Fruit fly (Drosophila melanogaster) whole organism, embryonic: ENCODE data around the gene DIP2.

Source experiments
- CG10267 ChIP-seq: fragments of 200-800 bp; sonication (Bioruptor generic); optimal IDR thresholded peaks from 2 replicates; lab custom pipeline; 2018; ENCODE audit warnings: missing biosample characterization, mild to moderate bottlenecking, missing genetic modification characterization, moderate library complexity
- CG11247 ChIP-seq: fragments of 200-800 bp; sonication (Bioruptor generic); IDR thresholded peaks from 2 replicates; pipeline ENCODE4 v1.3.6; 2022; ENCODE audit warnings: missing biosample characterization, missing genetic modification characterization
- CG1233 ChIP-seq: fragments of 200-800 bp; sonication (Bioruptor generic); optimal IDR thresholded peaks from 4 replicates; lab custom pipeline; 2018; ENCODE audit warnings: missing biosample characterization, mild to moderate bottlenecking, missing genetic modification characterization
- CG13775 ChIP-seq: fragments of 200-800 bp; sonication (Bioruptor generic); optimal IDR thresholded peaks from 3 replicates; lab custom pipeline; 2017; ENCODE audit warnings: missing biosample characterization, mild to moderate bottlenecking, missing genetic modification characterization
- CG15696 ChIP-seq: fragments of 200-800 bp; sonication (Bioruptor generic); optimal IDR thresholded peaks from 2 replicates; lab custom pipeline; 2019; ENCODE audit warnings: missing biosample characterization, mild to moderate bottlenecking, missing genetic modification characterization, moderate library complexity
- CG1603 ChIP-seq: fragments of 200-800 bp; sonication (Bioruptor generic); optimal IDR thresholded peaks from 2 replicates; lab custom pipeline; 2019; ENCODE audit warnings: missing biosample characterization, mild to moderate bottlenecking, missing genetic modification characterization, moderate library complexity
- CG18599 ChIP-seq: fragments of 200-800 bp; sonication (Bioruptor generic); optimal IDR thresholded peaks from 3 replicates; lab custom pipeline; 2017; ENCODE audit warnings: missing biosample characterization, missing genetic modification characterization, mild to moderate bottlenecking, moderate library complexity, missing genetic modification reagents
- CG43689 ChIP-seq: fragments of 200-800 bp; sonication (Bioruptor generic); IDR thresholded peaks from 2 replicates; pipeline ENCODE4 v1.3.6; 2022; ENCODE audit warnings: missing biosample characterization, missing genetic modification characterization
- CG4854 ChIP-seq: fragments of 200-800 bp; sonication (Bioruptor generic); optimal IDR thresholded peaks from 2 replicates; lab custom pipeline; 2016; ENCODE audit warnings: missing biosample characterization, missing genetic modification characterization, inconsistent platforms
- CG5953 ChIP-seq: fragments of 200-800 bp; sonication (Bioruptor generic); IDR thresholded peaks from 2 replicates; pipeline ENCODE4 v1.3.6; 2022; ENCODE audit warnings: missing biosample characterization, missing genetic modification characterization
- CG6654 ChIP-seq: fragments of 200-800 bp; sonication (Bioruptor generic); optimal IDR thresholded peaks from 2 replicates; lab custom pipeline; 2017; ENCODE audit warnings: missing biosample characterization, mild to moderate bottlenecking, missing genetic modification characterization
- CG6689 ChIP-seq: fragments of 200-800 bp; sonication (Bioruptor generic); IDR thresholded peaks from 2 replicates; pipeline ENCODE4 v1.3.6; 2022; ENCODE audit warnings: missing biosample characterization, missing genetic modification characterization
- CG7963 ChIP-seq: fragments of 200-800 bp; sonication (Bioruptor generic); IDR thresholded peaks from 3 replicates; pipeline ENCODE4 v1.3.6; 2022; ENCODE audit warnings: missing biosample characterization, missing genetic modification characterization; ENCODE audit not compliant: partially characterized antibody
- CG8281 ChIP-seq: fragments of 200-800 bp; sonication (Bioruptor generic); optimal IDR thresholded peaks from 2 replicates; lab custom pipeline; 2018; ENCODE audit warnings: missing biosample characterization, mild to moderate bottlenecking, missing genetic modification characterization, moderate library complexity
- CG8290 ChIP-seq, 3 experiments: fragments of 200-800 bp; sonication (Bioruptor generic); optimal IDR thresholded peaks; 2 replicates each; lab custom pipeline; 2016 to 2019; ENCODE audit warnings: missing biosample characterization in 3 of 3, missing genetic modification characterization in 3 of 3, mild to moderate bottlenecking in 2 of 3, moderate library complexity in 1 of 3
- CG8944 ChIP-seq: fragments of 200-800 bp; sonication (Bioruptor generic); optimal IDR thresholded peaks from 3 replicates; lab custom pipeline; 2016; ENCODE audit warnings: missing biosample characterization, missing genetic modification characterization
- CG9437 ChIP-seq: fragments of 200-800 bp; sonication (Bioruptor generic); optimal IDR thresholded peaks from 2 replicates; lab custom pipeline; 2018; ENCODE audit warnings: missing biosample characterization, mild to moderate bottlenecking, missing genetic modification characterization
- CG9727 ChIP-seq: fragments of 200-800 bp; sonication (Bioruptor generic); optimal IDR thresholded peaks from 3 replicates; lab custom pipeline; 2017; ENCODE audit warnings: missing biosample characterization, mild to moderate bottlenecking, missing genetic modification characterization
- Eip74EF ChIP-seq, 2 experiments: fragments of 200-800 bp in 1 of 2; fragments of >200 bp in 1 of 2; sonication (Bioruptor generic) in 1 of 2; optimal IDR thresholded peaks; 2 replicates each; lab custom pipeline; 2017 to 2019; ENCODE audit warnings: missing biosample characterization in 2 of 2, missing genetic modification characterization in 2 of 2, mild to moderate bottlenecking in 1 of 2, moderate library complexity in 1 of 2
- Ets65A ChIP-seq: fragments of 200-800 bp; sonication (Bioruptor generic); peaks from one replicate; lab custom pipeline; 2016; ENCODE audit warnings: missing biosample characterization, missing genetic modification characterization
- Hr39 ChIP-seq: fragments of >200 bp; optimal IDR thresholded peaks from 2 replicates; lab custom pipeline; 2017
- Med ChIP-seq: fragments of 200-800 bp; sonication (Bioruptor generic); peaks from one replicate; lab custom pipeline; 2016; ENCODE audit warnings: missing biosample characterization, missing genetic modification characterization, mild to moderate bottlenecking, inconsistent platforms, moderate library complexity
- Neu2 ChIP-seq: fragments of 200-800 bp; sonication (Bioruptor generic); optimal IDR thresholded peaks from 3 replicates; lab custom pipeline; 2016; ENCODE audit warnings: missing biosample characterization, missing genetic modification characterization, borderline replicate concordance
- Oli ChIP-seq: fragments of 200-800 bp; sonication (Bioruptor generic); optimal IDR thresholded peaks from 2 replicates; lab custom pipeline; 2018; ENCODE audit warnings: missing biosample characterization, mild to moderate bottlenecking, missing genetic modification characterization, moderate library complexity
- TFAM ChIP-seq: fragments of 200-800 bp; sonication (Bioruptor generic); optimal IDR thresholded peaks from 2 replicates; lab custom pipeline; 2017; ENCODE audit warnings: missing biosample characterization, missing genetic modification characterization, inconsistent platforms
- ase ChIP-seq: fragments of 200-800 bp; sonication (Bioruptor generic); IDR thresholded peaks from 3 replicates; pipeline ENCODE4 v1.3.6; 2022; ENCODE audit warnings: missing biosample characterization, missing genetic modification characterization
- crp ChIP-seq, 2 experiments: fragments of 200-800 bp; sonication (Bioruptor generic); optimal IDR thresholded peaks; 2 replicates in 1 of 2; 3 replicates in 1 of 2; lab custom pipeline; 2017; ENCODE audit warnings: missing biosample characterization in 2 of 2, missing genetic modification characterization in 2 of 2, mild to moderate bottlenecking in 1 of 2, moderate library complexity in 1 of 2
- dysf ChIP-seq: fragments of 200-800 bp; sonication (Bioruptor generic); IDR thresholded peaks from 3 replicates; pipeline ENCODE4 v1.3.6; 2022; ENCODE audit warnings: missing biosample characterization, missing genetic modification characterization
- ems ChIP-seq: fragments of 200-800 bp; sonication (Bioruptor generic); optimal IDR thresholded peaks from 3 replicates; lab custom pipeline; 2016; ENCODE audit warnings: missing biosample characterization, missing genetic modification characterization
- grau ChIP-seq: fragments of 200-800 bp; optimal IDR thresholded peaks from 3 replicates; lab custom pipeline; 2019; ENCODE audit warnings: missing biosample characterization, mild to moderate bottlenecking, missing genetic modification characterization, moderate library complexity
- hbn ChIP-seq: fragments of 200-800 bp; sonication (Bioruptor generic); IDR thresholded peaks from 2 replicates; pipeline ENCODE4 v1.3.6; 2022; ENCODE audit warnings: missing biosample characterization, missing genetic modification characterization; ENCODE audit not compliant: partially characterized antibody
- her ChIP-seq: fragments of 200-800 bp; sonication (Bioruptor generic); optimal IDR thresholded peaks from 2 replicates; lab custom pipeline; 2016; ENCODE audit warnings: missing biosample characterization, missing genetic modification characterization
- lbe ChIP-seq: fragments of 200-800 bp; sonication (Bioruptor generic); optimal IDR thresholded peaks from 2 replicates; lab custom pipeline; 2016; ENCODE audit warnings: missing biosample characterization, mild to moderate bottlenecking, missing genetic modification characterization
- nmo ChIP-seq: fragments of 200-800 bp; sonication (Bioruptor generic); optimal IDR thresholded peaks from 2 replicates; lab custom pipeline; 2018; ENCODE audit warnings: missing biosample characterization, mild to moderate bottlenecking, missing genetic modification characterization, moderate library complexity
- odd ChIP-seq: fragments of 200-800 bp; sonication (Bioruptor generic); optimal IDR thresholded peaks from 2 replicates; lab custom pipeline; 2017; ENCODE audit warnings: missing biosample characterization, mild to moderate bottlenecking, missing genetic modification characterization
- phol ChIP-seq: fragments of 200-800 bp; sonication (Bioruptor generic); optimal IDR thresholded peaks from 3 replicates; lab custom pipeline; 2018; ENCODE audit warnings: missing biosample characterization, mild to moderate bottlenecking, missing genetic modification characterization, moderate library complexity
- sisA ChIP-seq: fragments of 200-800 bp; sonication (Bioruptor generic); IDR thresholded peaks from 2 replicates; pipeline ENCODE4 v1.3.6; 2022; ENCODE audit warnings: missing biosample characterization, missing genetic modification characterization
- slbo ChIP-seq: fragments of 200-800 bp; sonication (Bioruptor generic); IDR thresholded peaks from 2 replicates; pipeline ENCODE4 v1.3.6; 2022; ENCODE audit warnings: missing biosample characterization, missing genetic modification characterization
- sna ChIP-seq: fragments of 200-800 bp; sonication (Bioruptor generic); IDR thresholded peaks from 2 replicates; pipeline ENCODE4 v1.3.6; 2022; ENCODE audit warnings: missing biosample characterization, missing genetic modification characterization; ENCODE audit not compliant: partially characterized antibody
- sqz ChIP-seq: fragments of 200-800 bp; sonication (Bioruptor generic); optimal IDR thresholded peaks from 3 replicates; lab custom pipeline; 2018; ENCODE audit warnings: missing biosample characterization, mild to moderate bottlenecking, missing genetic modification characterization
- stc ChIP-seq: fragments of 200-800 bp; sonication (Bioruptor generic); IDR thresholded peaks from 2 replicates; pipeline ENCODE4 v1.3.6; 2022; ENCODE audit warnings: missing biosample characterization, missing genetic modification characterization
- twi ChIP-seq: fragments of 200-800 bp; optimal IDR thresholded peaks from 2 replicates; lab custom pipeline; 2019; ENCODE audit warnings: missing biosample characterization, mild to moderate bottlenecking, missing genetic modification characterization, moderate library complexity
- tx ChIP-seq: fragments of 200-800 bp; sonication (Bioruptor generic); optimal IDR thresholded peaks from 2 replicates; lab custom pipeline; 2016; ENCODE audit warnings: missing biosample characterization, missing genetic modification characterization
- unc-4 ChIP-seq: fragments of 200-800 bp; sonication (Bioruptor generic); IDR thresholded peaks from 2 replicates; pipeline ENCODE4 v1.3.6; 2022; ENCODE audit warnings: missing biosample characterization, missing genetic modification characterization; ENCODE audit not compliant: partially characterized antibody
- unpg ChIP-seq: fragments of 200-800 bp; sonication (Bioruptor generic); optimal IDR thresholded peaks from 3 replicates; lab custom pipeline; 2018; ENCODE audit warnings: missing biosample characterization, mild to moderate bottlenecking, missing genetic modification characterization, moderate library complexity
- vvl ChIP-seq: fragments of 200-800 bp; sonication (Bioruptor generic); IDR thresholded peaks from 2 replicates; pipeline ENCODE4 v1.3.6; 2022; ENCODE audit warnings: missing biosample characterization, missing genetic modification characterization
- wor ChIP-seq: fragments of 200-800 bp; sonication (Bioruptor generic); IDR thresholded peaks from 2 replicates; pipeline ENCODE4 v1.3.6; 2022; ENCODE audit warnings: missing biosample characterization, missing genetic modification characterization
- zen2 ChIP-seq: fragments of 200-800 bp; sonication (Bioruptor generic); IDR thresholded peaks from 3 replicates; pipeline ENCODE4 v1.3.6; 2022; ENCODE audit warnings: missing biosample characterization, missing genetic modification characterization; ENCODE audit not compliant: partially characterized antibody

Gene DIP2

dm6 chr3L:264378-265151 is 6.8 kb upstream of the DIP2 start, which contains the start of the genes Tudor-SN and mRpL17 (continued):
- peak; percentile 21 for TF ChIP-seq CG8290 (GFP tag; optimal IDR thresholded peaks at IDR 0.05; lab: Kevin White, UChicago)
- peak in 1 of 2 experiments; percentile 35 for TF ChIP-seq CG8290 (tag; optimal IDR thresholded peaks at IDR 0.05; lab: Kevin White, UChicago)
- no peak for TF ChIP-seq stc
- peak; percentile 32 for TF ChIP-seq ems (GFP tag; lab: Kevin White, UChicago)
- no peak for TF ChIP-seq Hr39 (lab: Kevin White, UChicago)
- TF ChIP-seq her (GFP tag; lab: Kevin White, UChicago), result no peak
- peak; percentile 97 for TF ChIP-seq CG9437 (GFP tag; lab: Kevin White, UChicago)
- peak; percentile 74 for TF ChIP-seq CG10267 (tag; lab: Kevin White, UChicago)
- TF ChIP-seq CG1603, result peak; percentile 34
- no peak for TF ChIP-seq ase (GFP tag; lab: Robert Waterston, UW)
- peak; percentile 68 for TF ChIP-seq CG13775 (GFP tag; lab: Kevin White, UChicago)
- TF ChIP-seq twi, result no peak
- TF ChIP-seq grau (tag; lab: Kevin White, UChicago), result peak; percentile 46
- TF ChIP-seq CG4854, result peak; percentile 12
- no peak for TF ChIP-seq Eip74EF (GFP tag; optimal IDR thresholded peaks at IDR 0.05; lab: Kevin White, UChicago)
- peak; percentile 28 for TF ChIP-seq odd (GFP tag; lab: Kevin White, UChicago)
- peak; percentile 60 for TF ChIP-seq sqz (GFP tag; lab: Kevin White, UChicago)
- TF ChIP-seq CG18599 (GFP tag; lab: Kevin White, UChicago), result peak; percentile 44
- peak in 1 of 2 experiments; percentile 83 for TF ChIP-seq crp (GFP tag; optimal IDR thresholded peaks at IDR 0.05; lab: Kevin White, UChicago)
- TF ChIP-seq nmo (GFP tag; lab: Kevin White, UChicago), result peak; percentile 63
- peak; percentile 96 for TF ChIP-seq zen2 (GFP tag; lab: Robert Waterston, UW)
- TF ChIP-seq CG8944, result peak; percentile 23
- TF ChIP-seq CG11247 (GFP tag; lab: Robert Waterston, UW), result no peak
- TF ChIP-seq wor (GFP tag; lab: Robert Waterston, UW), result no peak
- peak; percentile 63 for TF ChIP-seq CG9727 (GFP tag; lab: Kevin White, UChicago)
- peak; percentile 90 for TF ChIP-seq sna
- TF ChIP-seq tx (GFP tag; lab: Kevin White, UChicago), result no peak
- peak; percentile 62 for TF ChIP-seq Med (GFP tag; lab: Kevin White, UChicago)
- no peak for TF ChIP-seq CG8281 (tag; lab: Kevin White, UChicago)
- peak; percentile 40 for TF ChIP-seq CG15696 (tag; lab: Kevin White, UChicago)
- peak; percentile 83 for TF ChIP-seq Ets65A (GFP tag; lab: Kevin White, UChicago)
- TF ChIP-seq vvl (GFP tag; lab: Robert Waterston, UW), result peak; percentile 21
- TF ChIP-seq unc-4 (GFP tag; lab: Robert Waterston, UW), result peak; percentile 86
- no peak for TF ChIP-seq dysf (GFP tag; lab: Robert Waterston, UW)
- TF ChIP-seq unpg (GFP tag; lab: Kevin White, UChicago), result peak; percentile 1
- TF ChIP-seq CG6689, result 0 out of 2 replicates have a peak, but pooled peaks have one; percentile 7
- no peak for TF ChIP-seq Oli (tag; lab: Kevin White, UChicago)
- TF ChIP-seq CG43689 (GFP tag; lab: Robert Waterston, UW), result no peak
- TF ChIP-seq lbe (GFP tag; lab: Kevin White, UChicago), result peak; percentile 66
- no peak for TF ChIP-seq CG5953
- no peak for TF ChIP-seq CG6654
- peak; percentile 95 for TF ChIP-seq CG7963 (GFP tag; lab: Robert Waterston, UW)
- peak; percentile 85 for TF ChIP-seq hbn
- no peak for TF ChIP-seq sisA (GFP tag; lab: Robert Waterston, UW)
- TF ChIP-seq Neu2, result no peak
- TF ChIP-seq CG1233, result no peak
- TF ChIP-seq phol (tag; lab: Kevin White, UChicago), result peak; percentile 67
- TF ChIP-seq slbo, result peak; percentile 69
- TF ChIP-seq TFAM (GFP tag; lab: Kevin White, UChicago), result no peak
